Worm (Caenorhabditis elegans) whole organism, mixed stage, embryonic: ENCODE data around the gene rde-12.
A peak's percentile ranks its signal among the peaks of the same experiment; 100 is the strongest.

Experiments
- drap-1 ChIP-seq: fragments of 200-800 bp; sonication (Bioruptor generic); optimal IDR thresholded peaks from 3 replicates; lab custom pipeline; 2018; ENCODE audit warnings: mild to moderate bottlenecking, missing genetic modification characterization, missing compliant biosample characterization
- lin-32 ChIP-seq: fragments of 200-800 bp; sonication (Bioruptor generic); optimal IDR thresholded peaks from 2 replicates; lab custom pipeline; 2018; ENCODE audit warnings: mild to moderate bottlenecking, missing genetic modification characterization, missing compliant biosample characterization
- mab-5 ChIP-seq: fragments of 150-350 bp; optimal IDR thresholded peaks from 2 replicates; lab custom pipeline; 2014; ENCODE audit warnings: missing biosample characterization, missing genetic modification characterization
- sptf-1 ChIP-seq: sonication (generic microtip); optimal IDR thresholded peaks from 2 replicates; lab custom pipeline; 2017; ENCODE audit warnings: mild to moderate bottlenecking, missing genetic modification characterization, moderate library complexity, missing compliant biosample characterization
- unc-39 ChIP-seq: fragments of 150-350 bp; optimal IDR thresholded peaks from 2 replicates; lab custom pipeline; 2014; ENCODE audit warnings: missing biosample characterization, missing genetic modification characterization

DNA sequence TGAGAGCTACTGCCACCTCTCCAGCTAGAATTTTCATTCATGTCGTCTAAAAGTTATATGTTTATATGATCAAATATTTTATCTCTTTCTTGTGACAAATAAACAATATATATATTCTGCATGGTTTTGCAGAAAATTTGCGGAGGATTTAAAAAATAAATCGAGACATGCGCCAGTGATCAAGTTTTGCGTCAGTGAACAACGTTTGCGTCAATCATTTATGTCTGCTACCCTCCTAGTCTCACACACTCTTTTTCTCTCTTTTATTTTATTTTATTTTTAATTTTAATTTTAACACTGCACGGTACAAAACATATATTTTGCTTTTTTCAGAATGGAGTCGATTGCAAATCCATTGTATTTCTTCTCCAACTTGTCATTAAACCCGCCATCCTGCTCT, 13.4 kb downstream of the rde-12 start, which contains the start of the genes tag-65 and ccz-1:
- TF ChIP-seq sptf-1 = peak; percentile 60
- TF ChIP-seq lin-32 (GFP tag; lab: Kevin White, UChicago) = no peak
- no peak for TF ChIP-seq drap-1
- TF ChIP-seq mab-5 = peak; percentile 22
- no peak for TF ChIP-seq unc-39 (tag; lab: Kevin White, UChicago)
